Worm (Caenorhabditis elegans) whole organism, L1 larva: ENCODE results near the gene srbc-36.
A peak's percentile ranks its signal among the peaks of the same experiment; 100 is the strongest.

Experiments used
- C16A3.4 ChIP-seq: fragments of 150-350 bp; optimal IDR thresholded peaks from 2 replicates; lab custom pipeline; 2014; ENCODE audit warnings: missing biosample characterization, missing genetic modification characterization
- C34B4.2 ChIP-seq: sonication (generic microtip); optimal IDR thresholded peaks from 2 replicates; lab custom pipeline; 2017; ENCODE audit warnings: mild to moderate bottlenecking, missing genetic modification characterization, missing compliant biosample characterization
- F16B12.6 ChIP-seq: fragments of 150-350 bp; optimal IDR thresholded peaks from 2 replicates; lab custom pipeline; 2014; ENCODE audit warnings: missing biosample characterization, missing genetic modification characterization
- Y116A8C.19 ChIP-seq: sonication (generic microtip); optimal IDR thresholded peaks from 2 replicates; lab custom pipeline; 2016; ENCODE audit warnings: missing compliant biosample characterization, missing genetic modification characterization, borderline replicate concordance
- blmp-1 ChIP-seq: fragments of 150-350 bp; optimal IDR thresholded peaks from 2 replicates; lab custom pipeline; 2014; ENCODE audit warnings: missing biosample characterization, missing genetic modification characterization
- ceh-63 ChIP-seq: fragments of 200-800 bp; sonication (Bioruptor generic); optimal IDR thresholded peaks from 2 replicates; lab custom pipeline; 2018; ENCODE audit warnings: mild to moderate bottlenecking, missing genetic modification characterization, missing compliant biosample characterization
- dpl-1 ChIP-seq, 3 experiments: fragments of 150-350 bp in 2 of 3; sonication (generic microtip) in 1 of 3; optimal IDR thresholded peaks; 2 replicates each; lab custom pipeline; 2014 to 2017; ENCODE audit warnings: missing biosample characterization in 3 of 3, missing genetic modification characterization in 3 of 3, missing genetic modification reagents in 3 of 3
- dsc-1 ChIP-seq: sonication (generic microtip); optimal IDR thresholded peaks from 2 replicates; lab custom pipeline; 2016; ENCODE audit warnings: mild to moderate bottlenecking, missing genetic modification characterization, missing compliant biosample characterization
- efl-1 ChIP-seq, 4 experiments: fragments of 150-350 bp; optimal IDR thresholded peaks in 3 of 4; peaks in 1 of 4; 1 replicate in 1 of 4; 2 replicates in 3 of 4; lab custom pipeline; 2014; ENCODE audit warnings: missing biosample characterization in 2 of 4, missing genetic modification characterization in 2 of 4, missing genetic modification reagents in 2 of 4
- egl-13 ChIP-seq: sonication (generic microtip); optimal IDR thresholded peaks from 2 replicates; lab custom pipeline; 2016; ENCODE audit warnings: missing genotype, missing genetic modification reagents, missing genetic modification characterization, missing compliant biosample characterization
- elt-2 ChIP-seq: sonication (generic microtip); optimal IDR thresholded peaks from 2 replicates; lab custom pipeline; 2016; ENCODE audit warnings: missing genetic modification characterization, mild to moderate bottlenecking, inconsistent platforms, missing compliant biosample characterization, missing genetic modification reagents
- fkh-4 ChIP-seq: sonication (generic microtip); optimal IDR thresholded peaks from 2 replicates; lab custom pipeline; 2016; ENCODE audit warnings: missing compliant biosample characterization, missing genetic modification characterization, borderline replicate concordance
- fos-1 ChIP-seq: fragments of 150-350 bp; optimal IDR thresholded peaks from 2 replicates; lab custom pipeline; 2014; ENCODE audit warnings: missing biosample characterization, missing genetic modification characterization
- grh-1 ChIP-seq: fragments of 200-800 bp; sonication (Bioruptor generic); IDR thresholded peaks from 2 replicates; pipeline ENCODE4 v1.3.6; 2022; ENCODE audit warnings: missing genetic modification reagents, missing genetic modification characterization, missing compliant biosample characterization
- hlh-4 ChIP-seq: sonication (generic microtip); optimal IDR thresholded peaks from 2 replicates; lab custom pipeline; 2016; ENCODE audit warnings: mild to moderate bottlenecking, missing genetic modification characterization, missing compliant biosample characterization
- hpl-2 ChIP-seq: fragments of 150-350 bp; optimal IDR thresholded peaks from 2 replicates; lab custom pipeline; 2014; ENCODE audit warnings: missing biosample characterization, missing genetic modification reagents, missing genetic modification characterization
- lin-15B ChIP-seq: fragments of 150-350 bp; sonication (generic microtip); optimal IDR thresholded peaks from 3 replicates; lab custom pipeline; 2014; ENCODE audit warnings: missing biosample characterization, missing genetic modification characterization
- lin-39 ChIP-seq: fragments of 150-350 bp; optimal IDR thresholded peaks from 2 replicates; lab custom pipeline; 2014; ENCODE audit warnings: missing biosample characterization, missing genetic modification reagents, missing genetic modification characterization
- mab-9 ChIP-seq: fragments of 200-800 bp; sonication (Bioruptor generic); IDR thresholded peaks from 2 replicates; pipeline ENCODE4 v1.3.6; 2022; ENCODE audit warnings: missing genetic modification reagents, missing genetic modification characterization, missing compliant biosample characterization
- mdl-1 ChIP-seq, 2 experiments: fragments of 150-350 bp; optimal IDR thresholded peaks; 2 replicates each; lab custom pipeline; 2014 to 2017; ENCODE audit warnings: missing biosample characterization in 2 of 2, missing genetic modification characterization in 2 of 2, inconsistent platforms in 1 of 2
- mef-2 ChIP-seq: fragments of 150-350 bp; optimal IDR thresholded peaks from 2 replicates; lab custom pipeline; 2014; ENCODE audit warnings: missing biosample characterization, missing genetic modification characterization
- nhr-19 ChIP-seq: fragments of 200-800 bp; sonication (Bioruptor generic); conservative IDR thresholded peaks from 2 replicates; pipeline ENCODE4 v1.3.6; 2022; ENCODE audit warnings: missing genetic modification characterization, missing compliant biosample characterization
- nhr-237 ChIP-seq: fragments of 150-350 bp; optimal IDR thresholded peaks from 2 replicates; lab custom pipeline; 2014; ENCODE audit warnings: missing biosample characterization, missing genetic modification characterization
- nhr-28 ChIP-seq: fragments of 150-350 bp; optimal IDR thresholded peaks from 2 replicates; lab custom pipeline; 2014; ENCODE audit warnings: missing biosample characterization, missing genetic modification characterization
- nhr-76 ChIP-seq: sonication (generic microtip); optimal IDR thresholded peaks from 2 replicates; lab custom pipeline; 2017; ENCODE audit warnings: missing biosample characterization, missing genetic modification characterization
- nhr-84 ChIP-seq: sonication (generic microtip); optimal IDR thresholded peaks from 2 replicates; lab custom pipeline; 2017; ENCODE audit warnings: missing biosample characterization, missing genetic modification characterization
- pag-3 ChIP-seq: sonication (generic microtip); optimal IDR thresholded peaks from 2 replicates; lab custom pipeline; 2017; ENCODE audit warnings: missing genetic modification characterization, mild to moderate bottlenecking, missing compliant biosample characterization, antibody characterized with exemption, borderline replicate concordance; ENCODE audit not compliant: insufficient read depth
- swsn-7 ChIP-seq: sonication (generic microtip); optimal IDR thresholded peaks from 2 replicates; lab custom pipeline; 2016; ENCODE audit warnings: missing genetic modification characterization, missing compliant biosample characterization
- unc-130 ChIP-seq: fragments of 150-350 bp; optimal IDR thresholded peaks from 2 replicates; lab custom pipeline; 2017; ENCODE audit warnings: missing biosample characterization, missing genetic modification characterization, inconsistent platforms
- unc-62 ChIP-seq: fragments of 150-350 bp; optimal IDR thresholded peaks from 2 replicates; lab custom pipeline; 2014; ENCODE audit warnings: missing biosample characterization, missing genetic modification reagents, missing genetic modification characterization
- unc-86 ChIP-seq: sonication (generic microtip); optimal IDR thresholded peaks from 2 replicates; lab custom pipeline; 2016; ENCODE audit warnings: missing genetic modification characterization, missing compliant biosample characterization
- vab-15 ChIP-seq: sonication (generic microtip); optimal IDR thresholded peaks from 2 replicates; lab custom pipeline; 2017; ENCODE audit warnings: missing genotype, mild to moderate bottlenecking, missing genetic modification characterization, missing compliant biosample characterization

srbc-36 gene

ce11 chrV:3480346-3480745 lies 10.0 kb downstream of the srbc-36 start, which contains the start of gene srbc-30:
srbc-30 (minus strand) TSS chrV:3480446.
- no peak for TF ChIP-seq efl-1 (optimal IDR thresholded peaks at IDR 0.05; lab: Kevin White, UChicago)
- peak in 1 of 2 experiments; percentile 9 for TF ChIP-seq efl-1 (GFP tag; optimal IDR thresholded peaks at IDR 0.05 in 1 of 2; lab: Kevin White, UChicago)
- no peak for TF ChIP-seq swsn-7

- TF ChIP-seq egl-13 (tag; lab: Kevin White, UChicago) (no peak), C34B4.2 (no peak), dsc-1 (no peak), dpl-1 (GFP tag; optimal IDR thresholded peaks at IDR 0.05; lab: Kevin White, UChicago) (no peak), efl-1 (optimal IDR thresholded peaks at IDR 0.05; lab: Kevin White, UChicago) (no peak), efl-1 (GFP tag; optimal IDR thresholded peaks at IDR 0.05 in 1 of 2; lab: Kevin White, UChicago) (peak in 1 of 2 experiments; percentile 68)
These were observed 12.8 kb downstream of the srbc-36 start, which contains the start of gene srbc-31 for ce11 chrV:3477496-3477895. srbc-31 (minus strand) TSS chrV:3477596.

- TF ChIP-seq F16B12.6 (tag; lab: Kevin White, UChicago) (no peak), efl-1 (optimal IDR thresholded peaks at IDR 0.05; lab: Kevin White, UChicago) (no peak), efl-1 (GFP tag; optimal IDR thresholded peaks at IDR 0.05 in 1 of 2; lab: Kevin White, UChicago) (no peak), Y116A8C.19 (tag; lab: Kevin White, UChicago) (no peak), nhr-28 (tag; lab: Kevin White, UChicago) (no peak), fkh-4 (tag; lab: Kevin White, UChicago) (no peak), lin-15B (tag; lab: Kevin White, UChicago) (no peak), lin-39 (tag; lab: Kevin White, UChicago) (no peak), grh-1 (no peak), fos-1 (tag; lab: Kevin White, UChicago) (no peak), mdl-1 (tag; optimal IDR thresholded peaks at IDR 0.05; lab: Kevin White, UChicago) (no peak)
- TF ChIP-seq, all 84 proteins: peak for 0
These were observed 14.1 kb downstream of the srbc-36 start for ce11 chrV:3476228-3476627.

- TF ChIP-seq nhr-76 (tag; lab: Kevin White, UChicago) (no peak), nhr-19 (GFP tag; lab: Robert Waterston, UW) (no peak), elt-2 (no peak), unc-130 (no peak), mdl-1 (tag; optimal IDR thresholded peaks at IDR 0.05; lab: Kevin White, UChicago) (no peak), nhr-84 (no peak), ceh-63 (GFP tag; lab: Kevin White, UChicago) (no peak), blmp-1 (tag; lab: Kevin White, UChicago) (no peak), mef-2 (tag; lab: Kevin White, UChicago) (no peak), dsc-1 (no peak), nhr-237 (tag; lab: Kevin White, UChicago) (no peak), vab-15 (tag; lab: Kevin White, UChicago) (no peak), mab-9 (no peak), unc-86 (tag; lab: Kevin White, UChicago) (no peak), hpl-2 (GFP tag; lab: Kevin White, UChicago) (no peak)
- TF ChIP-seq, all 84 proteins: peak for 0
These were observed 15.3 kb downstream of the srbc-36 start, which contains the start of gene oac-2 for ce11 chrV:3475021-3475420. oac-2 (minus strand) TSS chrV:3475121.

ce11 chrV:3470782-3471181 lies 19.6 kb downstream of the srbc-36 start, which contains the start of gene srbc-29:
srbc-29 (minus strand) TSS chrV:3470882.
- no peak for TF ChIP-seq C16A3.4 (tag; lab: Kevin White, UChicago)
- TF ChIP-seq pag-3 (tag; lab: Kevin White, UChicago): no peak
- no peak for TF ChIP-seq unc-62
- TF ChIP-seq hlh-4 (tag; lab: Kevin White, UChicago): no peak
